Worm (Caenorhabditis elegans) whole organism, L2 larva: ENCODE results near the gene decr-1.1.

ENCODE experiments used
- C34F6.9 ChIP-seq: fragments of 150-350 bp; optimal IDR thresholded peaks from 2 replicates; lab custom pipeline; 2014; ENCODE audit warnings: missing biosample characterization, missing genetic modification characterization
- F13H6.1 ChIP-seq: sonication (generic microtip); optimal IDR thresholded peaks from 2 replicates; lab custom pipeline; 2016; ENCODE audit warnings: missing genetic modification characterization, missing compliant biosample characterization
- ZK546.5 ChIP-seq: sonication (generic microtip); optimal IDR thresholded peaks from 2 replicates; lab custom pipeline; 2017; ENCODE audit warnings: missing biosample characterization, missing genetic modification characterization
- alr-1 ChIP-seq: fragments of 150-350 bp; optimal IDR thresholded peaks from 2 replicates; lab custom pipeline; 2014; ENCODE audit warnings: missing biosample characterization, missing genetic modification characterization
- aly-2 ChIP-seq: fragments of 150-350 bp; optimal IDR thresholded peaks from 2 replicates; lab custom pipeline; 2014; ENCODE audit warnings: missing biosample characterization, missing genetic modification characterization
- fos-1 ChIP-seq: fragments of 150-350 bp; optimal IDR thresholded peaks from 2 replicates; lab custom pipeline; 2014; ENCODE audit warnings: missing biosample characterization, missing genetic modification characterization
- gmeb-1 ChIP-seq: fragments of 150-350 bp; optimal IDR thresholded peaks from 2 replicates; lab custom pipeline; 2014; ENCODE audit warnings: missing biosample characterization, missing genetic modification characterization
- lin-39 ChIP-seq: fragments of 150-350 bp; optimal IDR thresholded peaks from 2 replicates; lab custom pipeline; 2014; ENCODE audit warnings: missing biosample characterization, missing genetic modification reagents, missing genetic modification characterization
- mbf-1 ChIP-seq: sonication (generic microtip); optimal IDR thresholded peaks from 2 replicates; lab custom pipeline; 2017; ENCODE audit warnings: missing biosample characterization, missing genetic modification characterization
- nhr-12 ChIP-seq: fragments of 150-350 bp; optimal IDR thresholded peaks from 2 replicates; lab custom pipeline; 2014; ENCODE audit warnings: missing biosample characterization, missing genetic modification characterization
- nhr-23 ChIP-seq: fragments of 150-350 bp; optimal IDR thresholded peaks from 2 replicates; lab custom pipeline; 2014; ENCODE audit warnings: missing biosample characterization, missing genetic modification reagents, missing genetic modification characterization
- nhr-25 ChIP-seq: fragments of 150-350 bp; sonication (generic microtip); optimal IDR thresholded peaks from 3 replicates; lab custom pipeline; 2014; ENCODE audit warnings: missing biosample characterization, missing genetic modification characterization
- nhr-77 ChIP-seq: fragments of 150-350 bp; optimal IDR thresholded peaks from 2 replicates; lab custom pipeline; 2014; ENCODE audit warnings: missing biosample characterization, missing genetic modification characterization
- sma-3 ChIP-seq: sonication (generic microtip); optimal IDR thresholded peaks from 2 replicates; lab custom pipeline; 2016; ENCODE audit warnings: missing genetic modification reagents, missing genetic modification characterization, missing compliant biosample characterization
- sma-9 ChIP-seq, 2 experiments: fragments of 150-350 bp in 1 of 2; sonication (generic microtip) in 1 of 2; optimal IDR thresholded peaks; 2 replicates each; lab custom pipeline; 2014 to 2016; ENCODE audit warnings: missing genetic modification characterization in 2 of 2, mild to moderate bottlenecking in 1 of 2, missing biosample characterization in 1 of 2, missing compliant biosample characterization in 1 of 2, missing genetic modification reagents in 1 of 2, moderate library complexity in 1 of 2
- snpc-4 ChIP-seq: fragments of 150-350 bp; optimal IDR thresholded peaks from 2 replicates; lab custom pipeline; 2014; ENCODE audit warnings: missing biosample characterization, missing genetic modification characterization
- unc-55 ChIP-seq: fragments of 150-350 bp; sonication (generic microtip); optimal IDR thresholded peaks from 3 replicates; lab custom pipeline; 2014; ENCODE audit warnings: missing biosample characterization, missing genetic modification reagents, missing genetic modification characterization
- zag-1 ChIP-seq: fragments of 150-350 bp; optimal IDR thresholded peaks from 2 replicates; lab custom pipeline; 2014; ENCODE audit warnings: missing biosample characterization, missing genetic modification characterization

Gene decr-1.1

ce11 chrV:13822752-13823151, 40.6 kb downstream of the decr-1.1 start, which contains the start of gene hpo-31:
Gene hpo-31 (plus strand): TSS chrV:13823052.
- TF ChIP-seq F13H6.1 (tag; lab: Kevin White, UChicago): no peak
- TF ChIP-seq zag-1: no peak
- no peak for TF ChIP-seq gmeb-1
- no peak for TF ChIP-seq snpc-4 (tag; lab: Kevin White, UChicago)
- TF ChIP-seq nhr-12 (tag; lab: Kevin White, UChicago): no peak
- no peak for TF ChIP-seq aly-2 (tag; lab: Kevin White, UChicago)
- no peak for TF ChIP-seq nhr-25
- no peak for TF ChIP-seq nhr-23
- TF ChIP-seq, all 48 proteins: peak for 0

ce11 chrV:13827920-13828319, 45.7 kb downstream of the decr-1.1 start, which contains the start of gene nrf-5:
Gene nrf-5 (plus strand): TSS chrV:13828267.
- no peak for TF ChIP-seq ZK546.5 (tag; lab: Kevin White, UChicago)
- no peak for TF ChIP-seq C34F6.9
- TF ChIP-seq sma-3 (GFP tag; lab: Kevin White, UChicago): no peak
- no peak for TF ChIP-seq mbf-1 (tag; lab: Kevin White, UChicago)
- TF ChIP-seq nhr-77 (tag; lab: Kevin White, UChicago): no peak

ce11 chrV:13830813-13831212, 48.6 kb downstream of the decr-1.1 start, which contains the start of gene str-165:
Gene str-165 (plus strand): TSS chrV:13831113.
- TF ChIP-seq fos-1 (tag; lab: Kevin White, UChicago): no peak
- no peak for TF ChIP-seq unc-55 (GFP tag; lab: Kevin White, UChicago)
- no peak for TF ChIP-seq alr-1 (tag; lab: Kevin White, UChicago)
- no peak for TF ChIP-seq lin-39 (tag; lab: Kevin White, UChicago)
- no peak for TF ChIP-seq nhr-23
- no peak for TF ChIP-seq sma-3 (GFP tag; lab: Kevin White, UChicago)
- TF ChIP-seq sma-9 (GFP tag; optimal IDR thresholded peaks at IDR 0.05; lab: Kevin White, UChicago): no peak
- no peak for TF ChIP-seq sma-9 (tag; optimal IDR thresholded peaks at IDR 0.05; lab: Kevin White, UChicago)
